In the genomic region with DNA sequence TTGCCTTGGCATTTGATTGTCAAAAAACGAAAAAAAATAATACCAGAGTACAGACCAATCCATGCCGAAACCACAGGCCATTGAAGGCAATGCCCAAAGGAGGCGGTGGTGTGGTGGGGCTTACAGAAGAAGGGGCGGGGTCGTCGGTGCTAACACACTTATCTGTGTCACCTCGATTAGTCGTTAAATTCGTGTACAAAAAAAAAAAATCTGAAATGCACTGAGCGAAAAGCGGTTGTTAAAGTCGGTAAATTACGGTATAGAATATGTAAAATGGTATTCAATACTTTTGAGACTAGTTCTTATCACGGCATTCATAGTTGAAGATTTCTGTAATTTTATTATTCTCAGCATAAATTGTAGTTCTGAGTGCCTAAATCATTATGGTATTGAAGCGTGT, we compare ENCODE assay signal across 1 fruit fly cellular context.
TF ChIP-seq lines count a peak whose summit lies in the region.

No protein-coding gene starts in this region.

TF ChIP-seq in whole organism, embryonic, 481 proteins besides CTCF, POLR2A, EP300 and RAD21 (continued from another document and continues in another):
- no peak for TF ChIP-seq Opbp (GFP tag; IDR thresholded peaks at IDR 0.05; lab: Robert Waterston, UW; ENCODE audit: partially characterized antibody)
- no peak for TF ChIP-seq lbe (GFP tag; optimal IDR thresholded peaks at IDR 0.05; lab: Kevin White, UChicago)
- TF ChIP-seq CG13775 (GFP tag; optimal IDR thresholded peaks at IDR 0.05; lab: Kevin White, UChicago), result peak; percentile 15
- peak; percentile 52; the same call in 1 of the 2 replicates for TF ChIP-seq Nf-YA (GFP tag; IDR thresholded peaks at IDR 0.05; lab: Robert Waterston, UW)
- no peak for TF ChIP-seq CG6765 (GFP tag; optimal IDR thresholded peaks at IDR 0.05; lab: Kevin White, UChicago)
- no peak for TF ChIP-seq Deaf1 (tag; optimal IDR thresholded peaks at IDR 0.05; lab: Kevin White, UChicago)
- peak; percentile 13 for TF ChIP-seq CG15601 (tag; optimal IDR thresholded peaks at IDR 0.05; lab: Kevin White, UChicago)
- no peak for TF ChIP-seq CG3838 (GFP tag; optimal IDR thresholded peaks at IDR 0.05; lab: Kevin White, UChicago)
- TF ChIP-seq p53 (GFP tag; optimal IDR thresholded peaks at IDR 0.05; lab: Kevin White, UChicago), result no peak
- TF ChIP-seq nom (GFP tag; optimal IDR thresholded peaks at IDR 0.05; lab: Kevin White, UChicago), result no peak
- peak; percentile 82 for TF ChIP-seq Ets65A (GFP tag; lab: Kevin White, UChicago)
- TF ChIP-seq CG9876 (GFP tag; optimal IDR thresholded peaks at IDR 0.05; lab: Kevin White, UChicago), result no peak
- no peak for TF ChIP-seq Trl (optimal IDR thresholded peaks at IDR 0.05; lab: Kevin White, UChicago)
- TF ChIP-seq Trl (GFP tag; optimal IDR thresholded peaks at IDR 0.05; lab: Kevin White, UChicago), result peak; percentile 50
- no peak for TF ChIP-seq luna (GFP tag; optimal IDR thresholded peaks at IDR 0.05; lab: Kevin White, UChicago)
- TF ChIP-seq Optix (GFP tag; IDR thresholded peaks at IDR 0.05; lab: Robert Waterston, UW), result peak; percentile 40; the same call in 1 of the 3 replicates
- TF ChIP-seq Hr78 (GFP tag; optimal IDR thresholded peaks at IDR 0.05; lab: Kevin White, UChicago), result no peak
- no peak for TF ChIP-seq Usf (GFP tag; optimal IDR thresholded peaks at IDR 0.05; lab: Kevin White, UChicago)
- TF ChIP-seq tna (GFP tag; IDR thresholded peaks at IDR 0.05; lab: Robert Waterston, UW; ENCODE audit: partially characterized antibody), result no peak
- peak; percentile 12 for TF ChIP-seq CG13296 (GFP tag; optimal IDR thresholded peaks at IDR 0.05; lab: Kevin White, UChicago)
- TF ChIP-seq gem (tag; optimal IDR thresholded peaks at IDR 0.05; lab: Kevin White, UChicago), result peak; percentile 64
- TF ChIP-seq gsb-n (tag; optimal IDR thresholded peaks at IDR 0.05; lab: Kevin White, UChicago), result no peak
- TF ChIP-seq CG11093 (GFP tag; IDR thresholded peaks at IDR 0.05; lab: Robert Waterston, UW), result no peak
- no peak for TF ChIP-seq HmgZ (tag; optimal IDR thresholded peaks at IDR 0.05; lab: Kevin White, UChicago)
- TF ChIP-seq CG3065 (GFP tag; optimal IDR thresholded peaks at IDR 0.05; lab: Kevin White, UChicago), result no peak
- peak; percentile 29 for TF ChIP-seq Jarid2 (GFP tag; optimal IDR thresholded peaks at IDR 0.05; lab: Kevin White, UChicago)
- peak; percentile 72 for TF ChIP-seq ci (GFP tag; IDR thresholded peaks at IDR 0.05; lab: Robert Waterston, UW)
- peak; percentile 34 for TF ChIP-seq ssp (GFP tag; IDR thresholded peaks at IDR 0.05; lab: Robert Waterston, UW)
- peak; percentile 78 for TF ChIP-seq Ada2b (GFP tag; IDR thresholded peaks at IDR 0.05; lab: Robert Waterston, UW)
- no peak for TF ChIP-seq CG6175 (GFP tag; IDR thresholded peaks at IDR 0.05; lab: Robert Waterston, UW)
- TF ChIP-seq jigr1 (GFP tag; IDR thresholded peaks at IDR 0.05; lab: Robert Waterston, UW), result peak; percentile 51; the same call in 1 of the 3 replicates
- no peak for TF ChIP-seq CG14965 (GFP tag; optimal IDR thresholded peaks at IDR 0.05; lab: Kevin White, UChicago; ENCODE audit: borderline replicate concordance)
- no peak for TF ChIP-seq run (tag; optimal IDR thresholded peaks at IDR 0.05; lab: Kevin White, UChicago)
- TF ChIP-seq HLH4C (GFP tag; IDR thresholded peaks at IDR 0.05; lab: Robert Waterston, UW; ENCODE audit: partially characterized antibody), result no peak
- TF ChIP-seq slbo (GFP tag; IDR thresholded peaks at IDR 0.05; lab: Robert Waterston, UW), result peak; percentile 60
- no peak for TF ChIP-seq CG1832 (GFP tag; optimal IDR thresholded peaks at IDR 0.05; lab: Kevin White, UChicago)
- no peak for TF ChIP-seq ato (GFP tag; IDR thresholded peaks at IDR 0.05; lab: Robert Waterston, UW; ENCODE audit: partially characterized antibody)
- TF ChIP-seq Dip2 (GFP tag; IDR thresholded peaks at IDR 0.05; lab: Robert Waterston, UW), result no peak
- peak; percentile 70 for TF ChIP-seq CG14441 (GFP tag; IDR thresholded peaks at IDR 0.05; lab: Robert Waterston, UW)
- TF ChIP-seq amos (GFP tag; IDR thresholded peaks at IDR 0.05; lab: Robert Waterston, UW; ENCODE audit: partially characterized antibody), result no peak
- no peak for TF ChIP-seq corto (GFP tag; optimal IDR thresholded peaks at IDR 0.05; lab: Kevin White, UChicago)
- TF ChIP-seq CG30431 (GFP tag; optimal IDR thresholded peaks at IDR 0.05; lab: Kevin White, UChicago), result no peak
- TF ChIP-seq CG17385 (GFP tag; optimal IDR thresholded peaks at IDR 0.05; lab: Kevin White, UChicago), result peak; percentile 14
- TF ChIP-seq CG4820 (GFP tag; optimal IDR thresholded peaks at IDR 0.05; lab: Kevin White, UChicago), result peak; percentile 54
- peak; percentile 67 for TF ChIP-seq CG11456 (GFP tag; IDR thresholded peaks at IDR 0.05; lab: Robert Waterston, UW)
- TF ChIP-seq CG10209 (GFP tag; optimal IDR thresholded peaks at IDR 0.05; lab: Kevin White, UChicago), result peak; percentile 39
- TF ChIP-seq cas (GFP tag; IDR thresholded peaks at IDR 0.05; lab: Robert Waterston, UW), result no peak
- TF ChIP-seq zfh1 (GFP tag; IDR thresholded peaks at IDR 0.05; lab: Robert Waterston, UW), result peak; percentile 70; the same call in 2 of the 3 replicates
- TF ChIP-seq crc (GFP tag; optimal IDR thresholded peaks at IDR 0.05; lab: Kevin White, UChicago), result no peak
- peak; percentile 53 for TF ChIP-seq CG14667 (GFP tag; IDR thresholded peaks at IDR 0.05; lab: Robert Waterston, UW)
- peak; percentile 53 for TF ChIP-seq CG1647 (GFP tag; optimal IDR thresholded peaks at IDR 0.05; lab: Kevin White, UChicago)
- TF ChIP-seq CG8089 (GFP tag; optimal IDR thresholded peaks at IDR 0.05; lab: Kevin White, UChicago), result peak; percentile 46
- TF ChIP-seq Hand (GFP tag; optimal IDR thresholded peaks at IDR 0.05; lab: Kevin White, UChicago), result no peak
- no peak for TF ChIP-seq Nf-YC (tag; optimal IDR thresholded peaks at IDR 0.05; lab: Kevin White, UChicago)
- TF ChIP-seq onecut (GFP tag; IDR thresholded peaks at IDR 0.05; lab: Robert Waterston, UW), result no peak; the same call in 1 of the 2 replicates
- TF ChIP-seq so (GFP tag; IDR thresholded peaks at IDR 0.05; lab: Robert Waterston, UW), result peak; percentile 67; the same call in 1 of the 3 replicates
- 0 out of 2 replicates have a peak, but pooled peaks have one; percentile 16 for TF ChIP-seq CG16779 (GFP tag; IDR thresholded peaks at IDR 0.05; lab: Robert Waterston, UW)
- no peak for TF ChIP-seq gcm (GFP tag; optimal IDR thresholded peaks at IDR 0.05; lab: Kevin White, UChicago)
- no peak for TF ChIP-seq en (GFP tag; optimal IDR thresholded peaks at IDR 0.05; lab: Kevin White, UChicago)
- TF ChIP-seq CG9817 (tag; optimal IDR thresholded peaks at IDR 0.05; lab: Kevin White, UChicago), result no peak
- TF ChIP-seq CG17328 (GFP tag; IDR thresholded peaks at IDR 0.05; lab: Robert Waterston, UW), result 0 out of 2 replicates have a peak, but pooled peaks have one; percentile 27
- peak; percentile 30 for TF ChIP-seq fd3F (GFP tag; optimal IDR thresholded peaks at IDR 0.05; lab: Kevin White, UChicago)
- peak; percentile 32 for TF ChIP-seq lilli (GFP tag; optimal IDR thresholded peaks at IDR 0.05; lab: Kevin White, UChicago)
- TF ChIP-seq gro (GFP tag; optimal IDR thresholded peaks at IDR 0.05; lab: Kevin White, UChicago), result no peak
- no peak for TF ChIP-seq Neu2 (GFP tag; optimal IDR thresholded peaks at IDR 0.05; lab: Kevin White, UChicago; ENCODE audit: borderline replicate concordance)
- no peak for TF ChIP-seq ab (GFP tag; optimal IDR thresholded peaks at IDR 0.05; lab: Kevin White, UChicago)
- no peak for TF ChIP-seq lola (GFP tag; optimal IDR thresholded peaks at IDR 0.05; lab: Kevin White, UChicago)
- peak; percentile 68 for TF ChIP-seq CG1603 (tag; optimal IDR thresholded peaks at IDR 0.05; lab: Kevin White, UChicago)
- peak; percentile 46; the same call in 1 of the 2 replicates for TF ChIP-seq peb (GFP tag; IDR thresholded peaks at IDR 0.05; lab: Robert Waterston, UW)
- peak; percentile 45 for TF ChIP-seq PHDP (tag; optimal IDR thresholded peaks at IDR 0.05; lab: Kevin White, UChicago)
- TF ChIP-seq CG7928 (GFP tag; optimal IDR thresholded peaks at IDR 0.05; lab: Kevin White, UChicago), result no peak
- no peak for TF ChIP-seq trh (GFP tag; optimal IDR thresholded peaks at IDR 0.05; lab: Kevin White, UChicago)
- no peak for TF ChIP-seq cg (GFP tag; optimal IDR thresholded peaks at IDR 0.05; lab: Kevin White, UChicago)
- no peak for TF ChIP-seq CG4707 (GFP tag; optimal IDR thresholded peaks at IDR 0.05; lab: Kevin White, UChicago)
- TF ChIP-seq Dref (GFP tag; IDR thresholded peaks at IDR 0.05; lab: Robert Waterston, UW), result no peak
- TF ChIP-seq ERR (GFP tag; optimal IDR thresholded peaks at IDR 0.05; lab: Kevin White, UChicago), result no peak
- peak; percentile 51 for TF ChIP-seq CG14710 (tag; optimal IDR thresholded peaks at IDR 0.05; lab: Kevin White, UChicago)
- peak; percentile 81 for TF ChIP-seq exex (tag; optimal IDR thresholded peaks at IDR 0.05; lab: Kevin White, UChicago)
- no peak for TF ChIP-seq CG7745 (tag; optimal IDR thresholded peaks at IDR 0.05; lab: Kevin White, UChicago)
- TF ChIP-seq tx (GFP tag; optimal IDR thresholded peaks at IDR 0.05; lab: Kevin White, UChicago), result no peak
- no peak for TF ChIP-seq CG10431 (GFP tag; optimal IDR thresholded peaks at IDR 0.05; lab: Kevin White, UChicago)
- peak; percentile 84; the same call in 1 of the 2 replicates for TF ChIP-seq NFAT (GFP tag; IDR thresholded peaks at IDR 0.05; lab: Robert Waterston, UW)
- no peak for TF ChIP-seq wor (GFP tag; IDR thresholded peaks at IDR 0.05; lab: Robert Waterston, UW)
- TF ChIP-seq CG30403 (GFP tag; optimal IDR thresholded peaks at IDR 0.05; lab: Kevin White, UChicago), result peak; percentile 54
- TF ChIP-seq sisA (GFP tag; IDR thresholded peaks at IDR 0.05; lab: Robert Waterston, UW), result peak; percentile 71
- TF ChIP-seq Hey (tag; optimal IDR thresholded peaks at IDR 0.05; lab: Kevin White, UChicago), result no peak
- no peak for TF ChIP-seq tll (GFP tag; optimal IDR thresholded peaks at IDR 0.05; lab: Kevin White, UChicago)
- no peak for TF ChIP-seq z (GFP tag; IDR thresholded peaks at IDR 0.05; lab: Robert Waterston, UW)
- TF ChIP-seq fd102C (GFP tag; optimal IDR thresholded peaks at IDR 0.05; lab: Kevin White, UChicago), result no peak
- TF ChIP-seq CG18011 (GFP tag; optimal IDR thresholded peaks at IDR 0.05; lab: Kevin White, UChicago), result no peak
- no peak for TF ChIP-seq CG2889 (GFP tag; IDR thresholded peaks at IDR 0.05; lab: Robert Waterston, UW)
- no peak for TF ChIP-seq CkIIα-i1 (GFP tag; IDR thresholded peaks at IDR 0.05; lab: Robert Waterston, UW)
- no peak for TF ChIP-seq B-H2 (GFP tag; optimal IDR thresholded peaks at IDR 0.05; lab: Kevin White, UChicago)
- peak; percentile 76 for TF ChIP-seq CG17359 (tag; optimal IDR thresholded peaks at IDR 0.05; lab: Kevin White, UChicago)
- TF ChIP-seq CG32767 (GFP tag; IDR thresholded peaks at IDR 0.05; lab: Robert Waterston, UW), result 0 out of 2 replicates have a peak, but pooled peaks have one; percentile 16
- TF ChIP-seq crol (GFP tag; IDR thresholded peaks at IDR 0.05; lab: Robert Waterston, UW), result peak; percentile 61
- peak; percentile 23 for TF ChIP-seq CG1233 (GFP tag; optimal IDR thresholded peaks at IDR 0.05; lab: Kevin White, UChicago)
- peak; percentile 66; the same call in 2 of the 3 replicates for TF ChIP-seq CG11695 (GFP tag; IDR thresholded peaks at IDR 0.05; lab: Robert Waterston, UW)
- TF ChIP-seq Oli (tag; optimal IDR thresholded peaks at IDR 0.05; lab: Kevin White, UChicago), result peak; percentile 29
- TF ChIP-seq Camta (GFP tag; optimal IDR thresholded peaks at IDR 0.05; lab: Kevin White, UChicago), result no peak
- no peak for TF ChIP-seq CG8281 (tag; optimal IDR thresholded peaks at IDR 0.05; lab: Kevin White, UChicago)
- TF ChIP-seq CG31365 (tag; optimal IDR thresholded peaks at IDR 0.05; lab: Kevin White, UChicago), result no peak
- TF ChIP-seq sr (GFP tag; IDR thresholded peaks at IDR 0.05; lab: Robert Waterston, UW), result no peak
- TF ChIP-seq CG4617 (GFP tag; optimal IDR thresholded peaks at IDR 0.05; lab: Kevin White, UChicago; ENCODE audit: borderline replicate concordance), result no peak
- TF ChIP-seq slou (GFP tag; optimal IDR thresholded peaks at IDR 0.05; lab: Kevin White, UChicago), result no peak
- TF ChIP-seq Xrp1 (GFP tag; IDR thresholded peaks at IDR 0.05; lab: Robert Waterston, UW), result peak; percentile 74
- peak; percentile 54 for TF ChIP-seq HLH3B (GFP tag; IDR thresholded peaks at IDR 0.05; lab: Robert Waterston, UW)
- peak; percentile 50 for TF ChIP-seq grn (GFP tag; optimal IDR thresholded peaks at IDR 0.05; lab: Kevin White, UChicago)
- TF ChIP-seq Ssrp (tag; optimal IDR thresholded peaks at IDR 0.05; lab: Kevin White, UChicago), result peak; percentile 37
- peak; percentile 48 for TF ChIP-seq az2 (GFP tag; optimal IDR thresholded peaks at IDR 0.05; lab: Kevin White, UChicago)
- TF ChIP-seq eyg (GFP tag; optimal IDR thresholded peaks at IDR 0.05; lab: Kevin White, UChicago), result no peak
- no peak for TF ChIP-seq tup (GFP tag; optimal IDR thresholded peaks at IDR 0.05; lab: Kevin White, UChicago)
- TF ChIP-seq cad (GFP tag; optimal IDR thresholded peaks at IDR 0.05; lab: Kevin White, UChicago), result no peak
- TF ChIP-seq CG31388 (GFP tag; optimal IDR thresholded peaks at IDR 0.05; lab: Kevin White, UChicago), result no peak
- no peak for TF ChIP-seq CG11560 (tag; IDR thresholded peaks at IDR 0.05; lab: Robert Waterston, UW)
- peak; percentile 30; the same call in 1 of the 2 replicates for TF ChIP-seq Oaz (GFP tag; IDR thresholded peaks at IDR 0.05; lab: Robert Waterston, UW)
- no peak for TF ChIP-seq oc (tag; optimal IDR thresholded peaks at IDR 0.05; lab: Kevin White, UChicago)
- TF ChIP-seq CHES-1-like (GFP tag; optimal IDR thresholded peaks at IDR 0.05; lab: Kevin White, UChicago), result no peak
- peak; percentile 30 for TF ChIP-seq CG7786 (GFP tag; optimal IDR thresholded peaks at IDR 0.05; lab: Kevin White, UChicago)
- peak; percentile 70 for TF ChIP-seq CG7839 (tag; optimal IDR thresholded peaks at IDR 0.05; lab: Kevin White, UChicago)
- TF ChIP-seq CG3847 (GFP tag; IDR thresholded peaks at IDR 0.05; lab: Robert Waterston, UW), result no peak
- peak; percentile 37 for TF ChIP-seq jing (GFP tag; optimal IDR thresholded peaks at IDR 0.05; lab: Kevin White, UChicago)
- TF ChIP-seq fru (optimal IDR thresholded peaks at IDR 0.05; lab: Kevin White, UChicago), result no peak
- no peak for TF ChIP-seq CG13287 (GFP tag; IDR thresholded peaks at IDR 0.05; lab: Robert Waterston, UW; ENCODE audit: partially characterized antibody)
- peak; percentile 75 for TF ChIP-seq dysf (GFP tag; IDR thresholded peaks at IDR 0.05; lab: Robert Waterston, UW)
- no peak for TF ChIP-seq rib (GFP tag; IDR thresholded peaks at IDR 0.05; lab: Robert Waterston, UW)
- no peak for TF ChIP-seq br (optimal IDR thresholded peaks at IDR 0.05; lab: Kevin White, UChicago)
- no peak for TF ChIP-seq CG2116 (GFP tag; optimal IDR thresholded peaks at IDR 0.05; lab: Kevin White, UChicago)
- TF ChIP-seq CG33213 (GFP tag; optimal IDR thresholded peaks at IDR 0.05; lab: Kevin White, UChicago), result peak; percentile 6
